Fruit fly (Drosophila melanogaster) whole organism, embryonic: ENCODE measurements around the gene CG11898.
A peak's percentile ranks its signal among the peaks of the same experiment; 100 is the strongest.

Experiments
- CG1024 ChIP-seq: fragments of 200-800 bp; sonication (Bioruptor generic); IDR thresholded peaks from 2 replicates; pipeline ENCODE4 v1.3.6; 2022; ENCODE audit warnings: missing biosample characterization, missing genetic modification characterization
- CG10366 ChIP-seq: fragments of 200-800 bp; sonication (Bioruptor generic); IDR thresholded peaks from 2 replicates; pipeline ENCODE4 v1.3.6; 2022; ENCODE audit warnings: missing biosample characterization, missing genetic modification characterization
- CG10979 ChIP-seq: fragments of 200-800 bp; sonication (Bioruptor generic); optimal IDR thresholded peaks from 2 replicates; lab custom pipeline; 2018; ENCODE audit warnings: missing biosample characterization, mild to moderate bottlenecking, missing genetic modification characterization, moderate library complexity
- CG12236 ChIP-seq: fragments of 200-800 bp; sonication (Bioruptor generic); optimal IDR thresholded peaks from 2 replicates; lab custom pipeline; 2016; ENCODE audit warnings: missing biosample characterization, missing genetic modification characterization
- CG13287 ChIP-seq: fragments of 200-800 bp; sonication (Bioruptor generic); IDR thresholded peaks from 2 replicates; pipeline ENCODE4 v1.3.6; 2022; ENCODE audit warnings: missing biosample characterization, missing genetic modification characterization; ENCODE audit not compliant: partially characterized antibody
- CG13624 ChIP-seq: fragments of 200-800 bp; sonication (Bioruptor generic); optimal IDR thresholded peaks from 2 replicates; lab custom pipeline; 2016; ENCODE audit warnings: missing biosample characterization, missing genetic modification characterization
- CG14860 ChIP-seq: fragments of 200-800 bp; sonication (Bioruptor generic); IDR thresholded peaks from 3 replicates; pipeline ENCODE4 v1.3.6; 2022; ENCODE audit warnings: missing biosample characterization, missing genetic modification characterization; ENCODE audit not compliant: partially characterized antibody
- CG14965 ChIP-seq: fragments of 200-800 bp; sonication (Bioruptor generic); optimal IDR thresholded peaks from 2 replicates; lab custom pipeline; 2016; ENCODE audit warnings: missing biosample characterization, missing genetic modification characterization, borderline replicate concordance
- CG16815 ChIP-seq: fragments of 200-800 bp; sonication (Bioruptor generic); optimal IDR thresholded peaks from 3 replicates; lab custom pipeline; 2017; ENCODE audit warnings: missing biosample characterization, mild to moderate bottlenecking, missing genetic modification characterization
- CG17328 ChIP-seq: fragments of 200-800 bp; sonication (Bioruptor generic); IDR thresholded peaks from 2 replicates; pipeline ENCODE4 v1.3.6; 2022; ENCODE audit warnings: missing biosample characterization, missing genetic modification characterization
- CG34422 ChIP-seq: fragments of 200-800 bp; sonication (Bioruptor generic); IDR thresholded peaks from 3 replicates; pipeline ENCODE4 v1.3.6; 2022; ENCODE audit warnings: missing biosample characterization, missing genetic modification characterization
- CG4820 ChIP-seq: fragments of 200-800 bp; sonication (Bioruptor generic); optimal IDR thresholded peaks from 3 replicates; lab custom pipeline; 2016; ENCODE audit warnings: missing biosample characterization, missing genetic modification characterization
- CG9437 ChIP-seq: fragments of 200-800 bp; sonication (Bioruptor generic); optimal IDR thresholded peaks from 2 replicates; lab custom pipeline; 2018; ENCODE audit warnings: missing biosample characterization, mild to moderate bottlenecking, missing genetic modification characterization
- CG9727 ChIP-seq: fragments of 200-800 bp; sonication (Bioruptor generic); optimal IDR thresholded peaks from 3 replicates; lab custom pipeline; 2017; ENCODE audit warnings: missing biosample characterization, mild to moderate bottlenecking, missing genetic modification characterization
- Camta ChIP-seq: fragments of 200-800 bp; sonication (Bioruptor generic); optimal IDR thresholded peaks from 2 replicates; lab custom pipeline; 2016; ENCODE audit warnings: missing biosample characterization, missing genetic modification characterization
- D19B ChIP-seq: fragments of 200-800 bp; sonication (Bioruptor generic); optimal IDR thresholded peaks from 2 replicates; lab custom pipeline; 2017; ENCODE audit warnings: missing biosample characterization, mild to moderate bottlenecking, missing genetic modification characterization
- Dll ChIP-seq: fragments of 200-800 bp; sonication (Bioruptor generic); IDR thresholded peaks from 4 replicates; pipeline ENCODE4 v1.3.6; 2022; ENCODE audit warnings: missing biosample characterization, missing genetic modification characterization; ENCODE audit not compliant: partially characterized antibody
- Dp ChIP-seq: fragments of 200-800 bp; sonication (Bioruptor generic); optimal IDR thresholded peaks from 2 replicates; lab custom pipeline; 2018; ENCODE audit warnings: missing biosample characterization, mild to moderate bottlenecking, missing genetic modification characterization, moderate library complexity
- Gsc ChIP-seq: fragments of 200-800 bp; sonication (Bioruptor generic); IDR thresholded peaks from 2 replicates; pipeline ENCODE4 v1.3.6; 2022; ENCODE audit warnings: missing biosample characterization, missing genetic modification characterization
- Gug ChIP-seq: fragments of 200-800 bp; sonication (Bioruptor generic); IDR thresholded peaks from 4 replicates; pipeline ENCODE4 v1.3.6; 2022; ENCODE audit warnings: missing biosample characterization, missing genetic modification characterization
- Hr78 ChIP-seq, 2 experiments: fragments of 200-800 bp in 1 of 2; fragments of >200 bp in 1 of 2; sonication (Bioruptor generic) in 1 of 2; optimal IDR thresholded peaks; 2 replicates each; lab custom pipeline; 2017 to 2019; ENCODE audit warnings: missing biosample characterization in 2 of 2, missing genetic modification characterization in 2 of 2, mild to moderate bottlenecking in 1 of 2, moderate library complexity in 1 of 2
- MESR4 ChIP-seq: fragments of 200-800 bp; sonication (Bioruptor generic); optimal IDR thresholded peaks from 2 replicates; lab custom pipeline; 2018; ENCODE audit warnings: missing biosample characterization, mild to moderate bottlenecking, missing genetic modification characterization, moderate library complexity
- Mad ChIP-seq: fragments of 200-800 bp; sonication (Bioruptor generic); optimal IDR thresholded peaks from 2 replicates; lab custom pipeline; 2016; ENCODE audit warnings: missing biosample characterization, missing genetic modification characterization
- Myb ChIP-seq: fragments of 200-800 bp; sonication (Bioruptor generic); optimal IDR thresholded peaks from 2 replicates; lab custom pipeline; 2016; ENCODE audit warnings: missing biosample characterization, missing genetic modification characterization
- Scr ChIP-seq: fragments of 200-800 bp; sonication (Bioruptor generic); IDR thresholded peaks from 2 replicates; pipeline ENCODE4 v1.3.6; 2022; ENCODE audit warnings: missing biosample characterization, missing genetic modification characterization; ENCODE audit not compliant: partially characterized antibody
- Sox100B ChIP-seq: fragments of 200-800 bp; sonication (Bioruptor generic); optimal IDR thresholded peaks from 3 replicates; lab custom pipeline; 2018; ENCODE audit warnings: missing biosample characterization, mild to moderate bottlenecking, missing genetic modification characterization
- Ssrp ChIP-seq: fragments of 200-800 bp; sonication (Bioruptor generic); optimal IDR thresholded peaks from 2 replicates; lab custom pipeline; 2018; ENCODE audit warnings: missing biosample characterization, mild to moderate bottlenecking, missing genetic modification characterization, moderate library complexity
- Taf1 ChIP-seq: fragments of 200-800 bp; sonication (Bioruptor generic); IDR thresholded peaks from 2 replicates; pipeline ENCODE4 v1.3.6; 2022; ENCODE audit warnings: missing biosample characterization, missing genetic modification characterization
- bbx ChIP-seq: fragments of 200-800 bp; sonication (Bioruptor generic); IDR thresholded peaks from 2 replicates; pipeline ENCODE4 v1.3.6; 2022; ENCODE audit warnings: missing biosample characterization, missing genetic modification characterization; ENCODE audit not compliant: partially characterized antibody
- bigmax ChIP-seq: fragments of 200-800 bp; sonication (Bioruptor generic); optimal IDR thresholded peaks from 2 replicates; lab custom pipeline; 2018; ENCODE audit warnings: missing biosample characterization, mild to moderate bottlenecking, missing genetic modification characterization
- cato ChIP-seq: fragments of 200-800 bp; sonication (Bioruptor generic); optimal IDR thresholded peaks from 2 replicates; lab custom pipeline; 2016; ENCODE audit warnings: missing biosample characterization, missing genetic modification characterization, borderline replicate concordance
- crp ChIP-seq, 2 experiments: fragments of 200-800 bp; sonication (Bioruptor generic); optimal IDR thresholded peaks; 2 replicates in 1 of 2; 3 replicates in 1 of 2; lab custom pipeline; 2017; ENCODE audit warnings: missing biosample characterization in 2 of 2, missing genetic modification characterization in 2 of 2, mild to moderate bottlenecking in 1 of 2, moderate library complexity in 1 of 2
- ham ChIP-seq: fragments of 200-800 bp; sonication (Bioruptor generic); IDR thresholded peaks from 2 replicates; pipeline ENCODE4 v1.3.6; 2022; ENCODE audit warnings: missing biosample characterization, missing genetic modification characterization
- kay ChIP-seq: fragments of 200-800 bp; sonication (Bioruptor generic); optimal IDR thresholded peaks from 2 replicates; lab custom pipeline; 2016; ENCODE audit warnings: missing biosample characterization, missing genetic modification characterization
- klu ChIP-seq: fragments of 200-800 bp; sonication (Bioruptor generic); IDR thresholded peaks from 2 replicates; pipeline ENCODE4 v1.3.6; 2022; ENCODE audit warnings: missing biosample characterization, missing genetic modification characterization
- mld ChIP-seq: fragments of 200-800 bp; sonication (Bioruptor generic); IDR thresholded peaks from 3 replicates; pipeline ENCODE4 v1.3.6; 2022; ENCODE audit warnings: missing biosample characterization, missing genetic modification characterization; ENCODE audit not compliant: partially characterized antibody
- pnt ChIP-seq: fragments of 200-800 bp; sonication (Bioruptor generic); optimal IDR thresholded peaks from 3 replicates; lab custom pipeline; 2016; ENCODE audit warnings: missing biosample characterization, missing genetic modification characterization
- pzg ChIP-seq: fragments of 200-800 bp; sonication (Bioruptor generic); optimal IDR thresholded peaks from 3 replicates; lab custom pipeline; 2018; ENCODE audit warnings: missing biosample characterization, mild to moderate bottlenecking, missing genetic modification characterization, moderate library complexity
- scrt ChIP-seq: fragments of 200-800 bp; sonication (Bioruptor generic); optimal IDR thresholded peaks from 2 replicates; lab custom pipeline; 2018; ENCODE audit warnings: missing biosample characterization, mild to moderate bottlenecking, missing genetic modification characterization, moderate library complexity
- sima ChIP-seq: fragments of 200-800 bp; sonication (Bioruptor generic); optimal IDR thresholded peaks from 2 replicates; lab custom pipeline; 2016; ENCODE audit warnings: missing biosample characterization, missing genetic modification characterization
- stwl ChIP-seq: fragments of 200-800 bp; sonication (Bioruptor generic); optimal IDR thresholded peaks from 3 replicates; lab custom pipeline; 2018; ENCODE audit warnings: missing biosample characterization, mild to moderate bottlenecking, missing genetic modification characterization, moderate library complexity
- unc-4 ChIP-seq: fragments of 200-800 bp; sonication (Bioruptor generic); IDR thresholded peaks from 2 replicates; pipeline ENCODE4 v1.3.6; 2022; ENCODE audit warnings: missing biosample characterization, missing genetic modification characterization; ENCODE audit not compliant: partially characterized antibody
- yki ChIP-seq: fragments of >200 bp; optimal IDR thresholded peaks from 3 replicates; lab custom pipeline; 2018

CG11898 gene

DNA sequence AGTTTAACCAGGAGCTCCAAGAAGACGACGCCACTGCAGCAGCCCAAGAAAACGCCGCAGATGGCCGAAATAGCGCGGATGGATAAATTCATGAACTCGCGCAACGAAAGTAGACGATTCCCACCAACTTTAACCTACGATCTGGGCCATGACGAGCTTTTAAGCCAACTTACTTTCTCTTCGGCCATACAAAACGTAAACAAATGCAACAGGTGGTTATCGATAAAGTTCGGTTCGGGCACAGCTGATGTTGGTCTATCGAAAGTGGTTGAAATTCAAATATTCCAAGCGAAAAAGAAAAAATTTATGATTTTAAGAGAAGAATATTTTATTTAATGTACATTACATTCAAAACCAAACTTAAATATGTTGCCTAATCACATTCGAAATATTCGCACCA is 18.7 kb upstream of the CG11898 start, which contains the start of gene CG14511 (continued):
- no peak for TF ChIP-seq CG14965 (GFP tag; lab: Kevin White, UChicago)
- TF ChIP-seq CG10366: no peak
- TF ChIP-seq stwl: no peak
- no peak for TF ChIP-seq CG9727 (GFP tag; lab: Kevin White, UChicago)
- no peak for TF ChIP-seq Sox100B
- peak; percentile 83 for TF ChIP-seq scrt (GFP tag; lab: Kevin White, UChicago)
- TF ChIP-seq CG13624 (GFP tag; lab: Kevin White, UChicago): no peak
- TF ChIP-seq CG13287 (GFP tag; lab: Robert Waterston, UW): peak; percentile 48; the same call in 1 of the 2 replicates
- peak; percentile 55 for TF ChIP-seq Myb (GFP tag; lab: Kevin White, UChicago)
- no peak for TF ChIP-seq bigmax (GFP tag; lab: Kevin White, UChicago)
- TF ChIP-seq Gug (GFP tag; lab: Robert Waterston, UW): no peak
- TF ChIP-seq Mad: no peak
- peak; percentile 0 for TF ChIP-seq MESR4 (GFP tag; lab: Kevin White, UChicago)
- no peak for TF ChIP-seq Ssrp (tag; lab: Kevin White, UChicago)
- TF ChIP-seq CG14860 (GFP tag; lab: Robert Waterston, UW): 0 out of 3 replicates have a peak, but pooled peaks have one; percentile 18
- TF ChIP-seq kay (GFP tag; lab: Kevin White, UChicago): no peak
- TF ChIP-seq bbx: peak; percentile 30; the same call in 1 of the 2 replicates
- peak in 1 of 2 experiments; percentile 81 for TF ChIP-seq crp (GFP tag; optimal IDR thresholded peaks at IDR 0.05; lab: Kevin White, UChicago)
- peak; percentile 45; the same call in 1 of the 4 replicates for TF ChIP-seq Dll
- 0 out of 3 replicates have a peak, but pooled peaks have one; percentile 21 for TF ChIP-seq mld (GFP tag; lab: Robert Waterston, UW)
- TF ChIP-seq Camta (GFP tag; lab: Kevin White, UChicago): no peak
- no peak for TF ChIP-seq pnt (GFP tag; lab: Kevin White, UChicago)
- no peak for TF ChIP-seq Taf1 (GFP tag; lab: Robert Waterston, UW)
- no peak for TF ChIP-seq klu (GFP tag; lab: Robert Waterston, UW)
- no peak for TF ChIP-seq yki (lab: Kevin White, UChicago)
- no peak for TF ChIP-seq CG10979
- TF ChIP-seq pzg: peak; percentile 26
- TF ChIP-seq CG1024: no peak
- TF ChIP-seq CG9437 (GFP tag; lab: Kevin White, UChicago): peak; percentile 96
- no peak for TF ChIP-seq CG17328
- TF ChIP-seq CG4820: no peak
- TF ChIP-seq sima (GFP tag; lab: Kevin White, UChicago): no peak
- TF ChIP-seq cato (GFP tag; lab: Kevin White, UChicago): no peak
- no peak for TF ChIP-seq CG12236 (GFP tag; lab: Kevin White, UChicago)
- TF ChIP-seq Dp (GFP tag; lab: Kevin White, UChicago): peak; percentile 65
- peak in 1 of 2 experiments; percentile 78 for TF ChIP-seq Hr78 (GFP tag; optimal IDR thresholded peaks at IDR 0.05; lab: Kevin White, UChicago)
- no peak for TF ChIP-seq Gsc (GFP tag; lab: Robert Waterston, UW)
- TF ChIP-seq Scr (GFP tag; lab: Robert Waterston, UW): peak; percentile 41; the same call in 1 of the 2 replicates
- TF ChIP-seq CG34422 (GFP tag; lab: Robert Waterston, UW): peak; percentile 32; the same call in 1 of the 3 replicates
- 0 out of 2 replicates have a peak, but pooled peaks have one; percentile 28 for TF ChIP-seq unc-4 (GFP tag; lab: Robert Waterston, UW)
- TF ChIP-seq D19B (GFP tag; lab: Kevin White, UChicago): no peak
- TF ChIP-seq ham (GFP tag; lab: Robert Waterston, UW): no peak
- TF ChIP-seq CG16815: no peak
